Fruit fly (Drosophila melanogaster) whole organism, embryonic: ENCODE data around the gene CG32816.

Experiments
- ATbp ChIP-seq: fragments of 200-800 bp; sonication (Bioruptor generic); optimal IDR thresholded peaks from 2 replicates; lab custom pipeline; 2017; ENCODE audit warnings: missing biosample characterization, mild to moderate bottlenecking, missing genetic modification characterization, missing genetic modification reagents
- Atf-2 ChIP-seq: fragments of 200-800 bp; sonication (Bioruptor generic); optimal IDR thresholded peaks from 2 replicates; lab custom pipeline; 2016; ENCODE audit warnings: missing biosample characterization, missing genetic modification characterization
- Atf3 ChIP-seq: fragments of 200-800 bp; sonication (Bioruptor generic); optimal IDR thresholded peaks from 3 replicates; lab custom pipeline; 2016; ENCODE audit warnings: missing biosample characterization, missing genetic modification characterization
- Awh ChIP-seq: fragments of 200-800 bp; sonication (Bioruptor generic); IDR thresholded peaks from 2 replicates; pipeline ENCODE4, ENCODE4 v1.3.6; 2022; ENCODE audit warnings: missing biosample characterization, missing genetic modification characterization
- CG10321 ChIP-seq: fragments of 200-800 bp; sonication (Bioruptor generic); IDR thresholded peaks from 2 replicates; pipeline ENCODE4 v1.3.6; 2022; ENCODE audit warnings: missing biosample characterization, missing genetic modification characterization
- CG10979 ChIP-seq: fragments of 200-800 bp; sonication (Bioruptor generic); optimal IDR thresholded peaks from 2 replicates; lab custom pipeline; 2018; ENCODE audit warnings: missing biosample characterization, mild to moderate bottlenecking, missing genetic modification characterization, moderate library complexity
- CG11456 ChIP-seq: fragments of 200-800 bp; sonication (Bioruptor generic); IDR thresholded peaks from 3 replicates; pipeline ENCODE4 v1.3.6; 2022; ENCODE audit warnings: missing biosample characterization, missing genetic modification characterization
- CG13287 ChIP-seq: fragments of 200-800 bp; sonication (Bioruptor generic); IDR thresholded peaks from 2 replicates; pipeline ENCODE4 v1.3.6; 2022; ENCODE audit warnings: missing biosample characterization, missing genetic modification characterization; ENCODE audit not compliant: partially characterized antibody
- CG1529 ChIP-seq: fragments of 200-800 bp; sonication (Bioruptor generic); optimal IDR thresholded peaks from 3 replicates; lab custom pipeline; 2018; ENCODE audit warnings: missing biosample characterization, missing genetic modification characterization
- CG18599 ChIP-seq: fragments of 200-800 bp; sonication (Bioruptor generic); optimal IDR thresholded peaks from 3 replicates; lab custom pipeline; 2017; ENCODE audit warnings: missing biosample characterization, missing genetic modification characterization, mild to moderate bottlenecking, moderate library complexity, missing genetic modification reagents
- CG2116 ChIP-seq: fragments of 200-800 bp; sonication (Bioruptor generic); optimal IDR thresholded peaks from 3 replicates; lab custom pipeline; 2018; ENCODE audit warnings: missing biosample characterization, mild to moderate bottlenecking, missing genetic modification characterization
- CG3163 ChIP-seq: fragments of 200-800 bp; sonication (Bioruptor generic); optimal IDR thresholded peaks from 3 replicates; lab custom pipeline; 2016; ENCODE audit warnings: missing biosample characterization, missing genetic modification characterization
- CG4360 ChIP-seq: fragments of 200-800 bp; sonication (Bioruptor generic); IDR thresholded peaks from 2 replicates; pipeline ENCODE4 v1.3.6; 2022; ENCODE audit warnings: missing biosample characterization, missing genetic modification characterization
- CG5953 ChIP-seq: fragments of 200-800 bp; sonication (Bioruptor generic); IDR thresholded peaks from 2 replicates; pipeline ENCODE4 v1.3.6; 2022; ENCODE audit warnings: missing biosample characterization, missing genetic modification characterization
- CG6272 ChIP-seq: fragments of 200-800 bp; sonication (Bioruptor generic); IDR thresholded peaks from 2 replicates; pipeline ENCODE4 v1.3.6; 2022; ENCODE audit warnings: missing biosample characterization, missing genetic modification characterization
- CG7372 ChIP-seq: fragments of 200-800 bp; sonication (Bioruptor generic); IDR thresholded peaks from 2 replicates; pipeline ENCODE4 v1.3.6; 2022; ENCODE audit warnings: missing biosample characterization, missing genetic modification characterization
- CG7987 ChIP-seq: fragments of 200-800 bp; sonication (Bioruptor generic); optimal IDR thresholded peaks from 2 replicates; lab custom pipeline; 2018; ENCODE audit warnings: missing biosample characterization, mild to moderate bottlenecking, missing genetic modification characterization, moderate library complexity
- Dek ChIP-seq: fragments of 200-800 bp; sonication (Bioruptor generic); optimal IDR thresholded peaks from 3 replicates; lab custom pipeline; 2019; ENCODE audit warnings: missing biosample characterization, mild to moderate bottlenecking, missing genetic modification characterization, moderate library complexity
- Dfd ChIP-seq, 2 experiments: fragments of >200 bp; optimal IDR thresholded peaks; 2 replicates each; lab custom pipeline; 2017; ENCODE audit warnings: missing biosample characterization in 2 of 2, missing genetic modification characterization in 2 of 2
- Ets65A ChIP-seq: fragments of 200-800 bp; sonication (Bioruptor generic); peaks from one replicate; lab custom pipeline; 2016; ENCODE audit warnings: missing biosample characterization, missing genetic modification characterization
- GATAe ChIP-seq: fragments of 200-800 bp; sonication (Bioruptor generic); conservative IDR thresholded peaks from 2 replicates; pipeline ENCODE4 v1.3.6; 2022; ENCODE audit warnings: missing biosample characterization, missing genetic modification characterization
- Hr3 ChIP-seq: fragments of 200-800 bp; sonication (Bioruptor generic); optimal IDR thresholded peaks from 3 replicates; lab custom pipeline; 2016; ENCODE audit warnings: missing biosample characterization, missing genetic modification characterization
- Hr51 ChIP-seq, 2 experiments: fragments of 200-800 bp; sonication (Bioruptor generic); optimal IDR thresholded peaks; 2 replicates in 1 of 2; 3 replicates in 1 of 2; lab custom pipeline; 2016 to 2018; ENCODE audit warnings: missing biosample characterization in 2 of 2, missing genetic modification characterization in 2 of 2, mild to moderate bottlenecking in 1 of 2, moderate library complexity in 1 of 2
- Lim3 ChIP-seq: fragments of 200-800 bp; sonication (Bioruptor generic); IDR thresholded peaks from 2 replicates; pipeline ENCODE4 v1.3.6; 2022; ENCODE audit warnings: missing biosample characterization, missing genetic modification characterization
- Opbp ChIP-seq: fragments of 200-800 bp; sonication (Bioruptor generic); IDR thresholded peaks from 3 replicates; pipeline ENCODE4 v1.3.6; 2022; ENCODE audit warnings: missing biosample characterization, missing genetic modification characterization; ENCODE audit not compliant: partially characterized antibody
- Taf1 ChIP-seq: fragments of 200-800 bp; sonication (Bioruptor generic); IDR thresholded peaks from 2 replicates; pipeline ENCODE4 v1.3.6; 2022; ENCODE audit warnings: missing biosample characterization, missing genetic modification characterization
- YL-1 ChIP-seq: fragments of 200-800 bp; sonication (Bioruptor generic); optimal IDR thresholded peaks from 3 replicates; lab custom pipeline; 2017; ENCODE audit warnings: missing biosample characterization, mild to moderate bottlenecking, missing genetic modification characterization
- abd-A ChIP-seq: fragments of 200-800 bp; sonication (Bioruptor generic); optimal IDR thresholded peaks from 3 replicates; lab custom pipeline; 2019; ENCODE audit warnings: missing biosample characterization, mild to moderate bottlenecking, missing genetic modification characterization, moderate library complexity
- btn ChIP-seq: fragments of 200-800 bp; sonication (Bioruptor generic); optimal IDR thresholded peaks from 2 replicates; lab custom pipeline; 2016; ENCODE audit warnings: missing biosample characterization, missing genetic modification characterization
- crc ChIP-seq: fragments of 200-800 bp; sonication (Bioruptor generic); optimal IDR thresholded peaks from 2 replicates; lab custom pipeline; 2016; ENCODE audit warnings: missing biosample characterization, missing genetic modification characterization
- cwo ChIP-seq: fragments of 200-800 bp; sonication (Bioruptor generic); optimal IDR thresholded peaks from 3 replicates; lab custom pipeline; 2017; ENCODE audit warnings: missing biosample characterization, missing genetic modification characterization, mild to moderate bottlenecking, moderate library complexity, missing genetic modification reagents
- dysf ChIP-seq: fragments of 200-800 bp; sonication (Bioruptor generic); IDR thresholded peaks from 3 replicates; pipeline ENCODE4 v1.3.6; 2022; ENCODE audit warnings: missing biosample characterization, missing genetic modification characterization
- eve ChIP-seq, 2 experiments: fragments of >200 bp; optimal IDR thresholded peaks; 2 replicates each; lab custom pipeline; 2017; ENCODE audit warnings: missing biosample characterization in 2 of 2, missing genetic modification characterization in 2 of 2
- grn ChIP-seq: fragments of 200-800 bp; sonication (Bioruptor generic); optimal IDR thresholded peaks from 3 replicates; lab custom pipeline; 2017; ENCODE audit warnings: missing biosample characterization, missing genetic modification characterization
- gt ChIP-seq: fragments of 200-800 bp; sonication (Bioruptor generic); IDR thresholded peaks from 2 replicates; pipeline ENCODE4 v1.3.6; 2022; ENCODE audit warnings: missing biosample characterization, missing genetic modification characterization
- hbn ChIP-seq: fragments of 200-800 bp; sonication (Bioruptor generic); IDR thresholded peaks from 2 replicates; pipeline ENCODE4 v1.3.6; 2022; ENCODE audit warnings: missing biosample characterization, missing genetic modification characterization; ENCODE audit not compliant: partially characterized antibody
- jumu ChIP-seq: fragments of 200-800 bp; sonication (Bioruptor generic); optimal IDR thresholded peaks from 3 replicates; lab custom pipeline; 2016; ENCODE audit warnings: missing biosample characterization, missing genetic modification characterization
- lola ChIP-seq, 3 experiments: fragments of >200 bp in 2 of 3; fragments of 200-800 bp in 1 of 3; sonication (Bioruptor generic) in 1 of 3; optimal IDR thresholded peaks; 2 replicates each; lab custom pipeline; 2017 to 2019; ENCODE audit warnings: missing biosample characterization in 3 of 3, missing genetic modification characterization in 3 of 3, mild to moderate bottlenecking in 1 of 3, moderate library complexity in 1 of 3
- mirr ChIP-seq: fragments of 200-800 bp; sonication (Bioruptor generic); optimal IDR thresholded peaks from 3 replicates; lab custom pipeline; 2018; ENCODE audit warnings: missing biosample characterization, mild to moderate bottlenecking, missing genetic modification characterization
- org-1 ChIP-seq: fragments of 200-800 bp; sonication (Bioruptor generic); optimal IDR thresholded peaks from 2 replicates; lab custom pipeline; 2017; ENCODE audit warnings: missing biosample characterization, missing genetic modification characterization
- pho ChIP-seq: fragments of 200-800 bp; sonication (Bioruptor generic); optimal IDR thresholded peaks from 2 replicates; lab custom pipeline; 2016; ENCODE audit warnings: missing biosample characterization, missing genetic modification characterization
- phol ChIP-seq: fragments of 200-800 bp; sonication (Bioruptor generic); optimal IDR thresholded peaks from 3 replicates; lab custom pipeline; 2018; ENCODE audit warnings: missing biosample characterization, mild to moderate bottlenecking, missing genetic modification characterization, moderate library complexity
- ro ChIP-seq: fragments of 200-800 bp; sonication (Bioruptor generic); IDR thresholded peaks from 2 replicates; pipeline ENCODE4 v1.3.6; 2022; ENCODE audit warnings: missing biosample characterization, missing genetic modification characterization
- row ChIP-seq: fragments of 200-800 bp; sonication (Bioruptor generic); IDR thresholded peaks from 3 replicates; pipeline ENCODE4 v1.3.6; 2022; ENCODE audit warnings: missing biosample characterization, missing genetic modification characterization
- sc ChIP-seq, 3 experiments: fragments of >200 bp in 2 of 3; fragments of 200-800 bp in 1 of 3; sonication (Bioruptor generic) in 1 of 3; optimal IDR thresholded peaks; 2 replicates in 2 of 3; 3 replicates in 1 of 3; lab custom pipeline; 2017; ENCODE audit warnings: mild to moderate bottlenecking in 1 of 3, missing biosample characterization in 1 of 3, missing genetic modification characterization in 1 of 3, missing genetic modification reagents in 1 of 3
- tap ChIP-seq: fragments of 200-800 bp; optimal IDR thresholded peaks from 3 replicates; lab custom pipeline; 2019; ENCODE audit warnings: missing biosample characterization, mild to moderate bottlenecking, missing genetic modification characterization, moderate library complexity
- trem ChIP-seq: fragments of 200-800 bp; optimal IDR thresholded peaks from 3 replicates; lab custom pipeline; 2019; ENCODE audit warnings: missing biosample characterization, mild to moderate bottlenecking, missing genetic modification characterization, moderate library complexity
- trh ChIP-seq: fragments of 200-800 bp; sonication (Bioruptor generic); optimal IDR thresholded peaks from 2 replicates; lab custom pipeline; 2016; ENCODE audit warnings: missing biosample characterization, missing genetic modification characterization
- ttk ChIP-seq: fragments of 200-800 bp; sonication (Bioruptor generic); IDR thresholded peaks from 2 replicates; pipeline ENCODE4 v2.1.2; 2022; ENCODE audit warnings: missing biosample characterization, missing genetic modification characterization
- vfl ChIP-seq: fragments of 200-800 bp; sonication (Bioruptor generic); optimal IDR thresholded peaks from 2 replicates; lab custom pipeline; 2016; ENCODE audit warnings: missing biosample characterization, missing genetic modification characterization

The CG32816 gene

dm6 chrX:499589-500041 is 29.1 kb upstream of the CG32816 start (continued):
- TF ChIP-seq CG11456 (GFP tag; lab: Robert Waterston, UW) = peak; percentile 62; the same call in 1 of the 3 replicates
- TF ChIP-seq Taf1 (GFP tag; lab: Robert Waterston, UW) = peak; percentile 46; the same call in 1 of the 2 replicates
- peak; percentile 66 for TF ChIP-seq CG10979 (tag; lab: Kevin White, UChicago)
- peak; percentile 55 for TF ChIP-seq YL-1
- TF ChIP-seq row (GFP tag; lab: Robert Waterston, UW) = peak; percentile 96
- peak; percentile 67 for TF ChIP-seq crc (GFP tag; lab: Kevin White, UChicago)
- 0 out of 2 replicates have a peak, but pooled peaks have one; percentile 17 for TF ChIP-seq CG4360 (GFP tag; lab: Robert Waterston, UW)
- TF ChIP-seq Atf-2 = peak; percentile 73
- peak; percentile 84 for TF ChIP-seq dysf
- TF ChIP-seq CG13287 (GFP tag; lab: Robert Waterston, UW) = peak; percentile 18
- TF ChIP-seq Ets65A (GFP tag; lab: Kevin White, UChicago) = peak; percentile 92
- peak; percentile 35; the same call in 1 of the 2 replicates for TF ChIP-seq ttk (GFP tag; lab: Robert Waterston, UW)
- peak; percentile 85 for TF ChIP-seq ATbp (GFP tag; lab: Kevin White, UChicago)
- TF ChIP-seq mirr (GFP tag; lab: Kevin White, UChicago) = peak; percentile 80
- TF ChIP-seq eve (GFP tag; optimal IDR thresholded peaks at IDR 0.05; lab: Kevin White, UChicago) = no peak
- peak; percentile 86 for TF ChIP-seq Dek (tag; lab: Kevin White, UChicago)
- TF ChIP-seq Lim3 (GFP tag; lab: Robert Waterston, UW) = no peak
- peak; percentile 63 for TF ChIP-seq CG3163 (GFP tag; lab: Kevin White, UChicago)
- TF ChIP-seq tap (tag; lab: Kevin White, UChicago) = peak; percentile 80
- peak; percentile 90 for TF ChIP-seq org-1
- TF ChIP-seq grn (GFP tag; lab: Kevin White, UChicago) = peak; percentile 19
- peak; percentile 53 for TF ChIP-seq Hr3 (GFP tag; lab: Kevin White, UChicago)
- TF ChIP-seq pho (GFP tag; lab: Kevin White, UChicago) = peak; percentile 85
- TF ChIP-seq Opbp (GFP tag; lab: Robert Waterston, UW) = 0 out of 3 replicates have a peak, but pooled peaks have one; percentile 8
- TF ChIP-seq CG18599 (GFP tag; lab: Kevin White, UChicago) = peak; percentile 95
- TF ChIP-seq Dfd (GFP tag; optimal IDR thresholded peaks at IDR 0.05; lab: Kevin White, UChicago) = no peak
- TF ChIP-seq Awh (GFP tag; lab: Robert Waterston, UW) = peak; percentile 77
- no peak for TF ChIP-seq gt (GFP tag; lab: Robert Waterston, UW)
- peak; percentile 53 for TF ChIP-seq vfl (GFP tag; lab: Kevin White, UChicago)
- no peak for TF ChIP-seq sc (optimal IDR thresholded peaks at IDR 0.05; lab: Kevin White, UChicago)
- TF ChIP-seq sc (GFP tag; optimal IDR thresholded peaks at IDR 0.05; lab: Kevin White, UChicago) = peak; percentile 28
- TF ChIP-seq trh = no peak
- no peak for TF ChIP-seq ro (GFP tag; lab: Robert Waterston, UW)
- TF ChIP-seq CG5953 (GFP tag; lab: Robert Waterston, UW) = no peak
- peak; percentile 76 for TF ChIP-seq abd-A (tag; lab: Kevin White, UChicago)
- TF ChIP-seq CG7372 (GFP tag; lab: Robert Waterston, UW) = peak; percentile 68
- TF ChIP-seq jumu (GFP tag; lab: Kevin White, UChicago) = peak; percentile 67
- peak; percentile 71 for TF ChIP-seq phol
- peak; percentile 35 for TF ChIP-seq trem (tag; lab: Kevin White, UChicago)
- TF ChIP-seq CG2116 (GFP tag; lab: Kevin White, UChicago) = peak; percentile 38
- TF ChIP-seq hbn (GFP tag; lab: Robert Waterston, UW) = no peak
- TF ChIP-seq CG10321 (GFP tag; lab: Robert Waterston, UW) = no peak
- peak; percentile 64 for TF ChIP-seq CG1529
- TF ChIP-seq cwo (GFP tag; lab: Kevin White, UChicago) = peak; percentile 88
- TF ChIP-seq Atf3 = no peak
- TF ChIP-seq CG6272 (GFP tag; lab: Robert Waterston, UW) = no peak
- peak; percentile 68 for TF ChIP-seq CG7987 (GFP tag; lab: Kevin White, UChicago)
- TF ChIP-seq GATAe (GFP tag; lab: Robert Waterston, UW) = peak; percentile 13; the same call in 1 of the 2 replicates
- peak; percentile 54 for TF ChIP-seq btn (GFP tag; lab: Kevin White, UChicago)
- peak in 1 of 3 experiments; percentile 54 for TF ChIP-seq lola (GFP tag; optimal IDR thresholded peaks at IDR 0.05; lab: Kevin White, UChicago)
- peak; percentile 62 to 87 for TF ChIP-seq Hr51 (GFP tag; optimal IDR thresholded peaks at IDR 0.05; lab: Kevin White, UChicago)
